Worm (Caenorhabditis elegans) whole organism, L4 larva: ENCODE results near the gene pde-4.

Experiments used
- Y75B8A.6 ChIP-seq: fragments of 200-800 bp; sonication (Bioruptor generic); IDR thresholded peaks from 2 replicates; pipeline ENCODE4 v1.3.6; 2022; ENCODE audit warnings: missing genetic modification reagents, missing genetic modification characterization, missing compliant biosample characterization
- aly-2 ChIP-seq: sonication (generic microtip); optimal IDR thresholded peaks from 2 replicates; lab custom pipeline; 2018; ENCODE audit warnings: missing biosample characterization, missing genetic modification characterization
- attf-4 ChIP-seq: sonication (generic microtip); optimal IDR thresholded peaks from 3 replicates; lab custom pipeline; 2017; ENCODE audit warnings: missing biosample characterization, missing genetic modification characterization
- cey-2 ChIP-seq: sonication (generic microtip); optimal IDR thresholded peaks from 3 replicates; lab custom pipeline; 2017; ENCODE audit warnings: missing genetic modification characterization, mild to moderate bottlenecking, missing compliant biosample characterization, antibody characterized with exemption, borderline replicate concordance; ENCODE audit not compliant: insufficient read depth
- daf-19 ChIP-seq: fragments of 200-800 bp; sonication (Bioruptor generic); conservative IDR thresholded peaks from 2 replicates; pipeline ENCODE4 v1.3.6; 2022; ENCODE audit warnings: missing genetic modification characterization, missing compliant biosample characterization
- lir-3 ChIP-seq: sonication (generic microtip); optimal IDR thresholded peaks from 2 replicates; lab custom pipeline; 2016; ENCODE audit warnings: mild to moderate bottlenecking, missing genetic modification characterization, missing compliant biosample characterization
- lsy-2 ChIP-seq, 2 experiments: fragments of 150-350 bp in 1 of 2; sonication (generic microtip) in 1 of 2; optimal IDR thresholded peaks; 2 replicates each; lab custom pipeline; 2014 to 2017; ENCODE audit warnings: missing biosample characterization in 2 of 2, missing genetic modification characterization in 2 of 2
- mdl-1 ChIP-seq, 2 experiments: fragments of 150-350 bp in 1 of 2; sonication (generic microtip) in 1 of 2; optimal IDR thresholded peaks; 2 replicates each; lab custom pipeline; 2014 to 2017; ENCODE audit warnings: missing biosample characterization in 2 of 2, missing genetic modification characterization in 2 of 2
- nhr-41 ChIP-seq: fragments of 200-800 bp; sonication (Bioruptor generic); IDR thresholded peaks from 2 replicates; pipeline ENCODE4 v1.3.6; 2022; ENCODE audit warnings: missing genetic modification reagents, missing genetic modification characterization, missing compliant biosample characterization
- nhr-76 ChIP-seq: fragments of 150-350 bp; optimal IDR thresholded peaks from 2 replicates; lab custom pipeline; 2014; ENCODE audit warnings: missing biosample characterization, missing genetic modification characterization
- sdz-12 ChIP-seq: fragments of 200-800 bp; sonication (Bioruptor generic); optimal IDR thresholded peaks from 2 replicates; lab custom pipeline; 2018; ENCODE audit warnings: mild to moderate bottlenecking, missing genetic modification characterization, missing compliant biosample characterization
- zip-11 ChIP-seq: fragments of 200-800 bp; sonication (Bioruptor generic); IDR thresholded peaks from 2 replicates; pipeline ENCODE4 v1.3.6; 2022; ENCODE audit warnings: missing genetic modification characterization, missing compliant biosample characterization

Gene pde-4

DNA sequence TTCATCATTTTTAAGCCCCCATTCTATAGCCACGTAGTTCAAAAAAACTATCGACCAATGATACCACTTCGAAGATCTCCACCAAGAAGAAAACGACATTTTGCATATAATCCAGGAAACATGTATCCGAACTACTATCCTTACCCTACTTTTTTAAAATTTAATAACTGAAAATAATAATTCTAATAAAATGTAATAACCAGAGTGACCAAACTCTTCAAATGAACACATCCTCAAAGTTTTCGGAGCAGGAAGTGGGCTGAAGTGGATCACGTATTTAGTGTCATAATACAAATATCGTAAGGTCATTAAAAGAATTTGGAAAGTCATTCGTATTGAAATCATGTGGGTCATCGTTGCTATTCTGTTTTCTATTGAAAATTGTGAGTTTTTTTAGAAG lies 73.6 kb downstream of the pde-4 start, which contains the start of gene F35D2.6:
Gene F35D2.6, plus strand, starts transcription at position 301 of the 400 bp plus-strand sequence.
- TF ChIP-seq attf-4 (tag; lab: Kevin White, UChicago) (no peak), lir-3 (no peak), zip-11 (GFP tag; lab: Robert Waterston, UW) (no peak), lsy-2 (tag; optimal IDR thresholded peaks at IDR 0.05; lab: Kevin White, UChicago) (no peak), nhr-41 (no peak), sdz-12 (GFP tag; lab: Kevin White, UChicago) (no peak), aly-2 (no peak), nhr-76 (tag; lab: Kevin White, UChicago) (no peak), Y75B8A.6 (no peak), mdl-1 (tag; optimal IDR thresholded peaks at IDR 0.05; lab: Kevin White, UChicago) (no peak), cey-2 (tag; lab: Kevin White, UChicago) (no peak), daf-19 (GFP tag; lab: Robert Waterston, UW) (no peak)
